Fruit fly (Drosophila melanogaster) whole organism, embryonic: ENCODE results near the gene CG10984.

Experiments used
- BEAF-32 ChIP-seq: fragments of 200-800 bp; sonication (Bioruptor generic); optimal IDR thresholded peaks from 3 replicates; lab custom pipeline; 2017; ENCODE audit warnings: missing biosample characterization, missing genetic modification characterization, mild to moderate bottlenecking, moderate library complexity, missing genetic modification reagents
- Bgb ChIP-seq: fragments of 200-800 bp; sonication (Bioruptor generic); IDR thresholded peaks from 2 replicates; pipeline ENCODE4 v1.3.6; 2022; ENCODE audit warnings: missing biosample characterization, missing genetic modification characterization; ENCODE audit not compliant: partially characterized antibody
- CG1024 ChIP-seq: fragments of 200-800 bp; sonication (Bioruptor generic); IDR thresholded peaks from 2 replicates; pipeline ENCODE4 v1.3.6; 2022; ENCODE audit warnings: missing biosample characterization, missing genetic modification characterization
- CG14860 ChIP-seq: fragments of 200-800 bp; sonication (Bioruptor generic); IDR thresholded peaks from 3 replicates; pipeline ENCODE4 v1.3.6; 2022; ENCODE audit warnings: missing biosample characterization, missing genetic modification characterization; ENCODE audit not compliant: partially characterized antibody
- CG15011 ChIP-seq: fragments of 200-800 bp; sonication (Bioruptor generic); optimal IDR thresholded peaks from 3 replicates; lab custom pipeline; 2018; ENCODE audit warnings: missing biosample characterization, mild to moderate bottlenecking, missing genetic modification characterization
- CG2129 ChIP-seq: fragments of 200-800 bp; sonication (Bioruptor generic); IDR thresholded peaks from 2 replicates; pipeline ENCODE4 v1.3.6; 2022; ENCODE audit warnings: missing biosample characterization, missing genetic modification characterization; ENCODE audit not compliant: partially characterized antibody
- CG30020 ChIP-seq: fragments of 200-800 bp; optimal IDR thresholded peaks from 2 replicates; lab custom pipeline; 2019; ENCODE audit warnings: missing biosample characterization, mild to moderate bottlenecking, missing genetic modification characterization, moderate library complexity
- CG34224 ChIP-seq: fragments of 200-800 bp; sonication (Bioruptor generic); IDR thresholded peaks from 3 replicates; pipeline ENCODE4 v1.3.6; 2022; ENCODE audit warnings: missing biosample characterization, missing genetic modification characterization; ENCODE audit not compliant: partially characterized antibody
- CG34376 ChIP-seq: fragments of 200-800 bp; sonication (Bioruptor generic); optimal IDR thresholded peaks from 2 replicates; lab custom pipeline; 2018; ENCODE audit warnings: missing biosample characterization, mild to moderate bottlenecking, missing genetic modification characterization
- CG42726 ChIP-seq: fragments of 200-800 bp; sonication (Bioruptor generic); IDR thresholded peaks from 2 replicates; pipeline ENCODE4 v1.3.6; 2022; ENCODE audit warnings: missing biosample characterization, missing genetic modification characterization; ENCODE audit not compliant: partially characterized antibody
- CG43689 ChIP-seq: fragments of 200-800 bp; sonication (Bioruptor generic); IDR thresholded peaks from 2 replicates; pipeline ENCODE4 v1.3.6; 2022; ENCODE audit warnings: missing biosample characterization, missing genetic modification characterization
- CG6791 ChIP-seq: fragments of 200-800 bp; sonication (Bioruptor generic); IDR thresholded peaks from 3 replicates; pipeline ENCODE4 v1.3.6; 2022; ENCODE audit warnings: missing biosample characterization, missing genetic modification characterization; ENCODE audit not compliant: partially characterized antibody
- CG7928 ChIP-seq: fragments of 200-800 bp; sonication (Bioruptor generic); optimal IDR thresholded peaks from 2 replicates; lab custom pipeline; 2017; ENCODE audit warnings: missing biosample characterization, mild to moderate bottlenecking, missing genetic modification characterization
- CG7963 ChIP-seq: fragments of 200-800 bp; sonication (Bioruptor generic); IDR thresholded peaks from 3 replicates; pipeline ENCODE4 v1.3.6; 2022; ENCODE audit warnings: missing biosample characterization, missing genetic modification characterization; ENCODE audit not compliant: partially characterized antibody
- CG8281 ChIP-seq: fragments of 200-800 bp; sonication (Bioruptor generic); optimal IDR thresholded peaks from 2 replicates; lab custom pipeline; 2018; ENCODE audit warnings: missing biosample characterization, mild to moderate bottlenecking, missing genetic modification characterization, moderate library complexity
- CG8924 ChIP-seq: fragments of 200-800 bp; optimal IDR thresholded peaks from 3 replicates; lab custom pipeline; 2019; ENCODE audit warnings: missing biosample characterization, mild to moderate bottlenecking, missing genetic modification characterization, moderate library complexity
- Deaf1 ChIP-seq: fragments of 200-800 bp; optimal IDR thresholded peaks from 3 replicates; lab custom pipeline; 2019; ENCODE audit warnings: missing biosample characterization, mild to moderate bottlenecking, missing genetic modification characterization, moderate library complexity
- Dll ChIP-seq: fragments of 200-800 bp; sonication (Bioruptor generic); IDR thresholded peaks from 4 replicates; pipeline ENCODE4 v1.3.6; 2022; ENCODE audit warnings: missing biosample characterization, missing genetic modification characterization; ENCODE audit not compliant: partially characterized antibody
- Dref ChIP-seq: fragments of 200-800 bp; sonication (Bioruptor generic); IDR thresholded peaks from 2 replicates; pipeline ENCODE4 v1.3.6; 2022; ENCODE audit warnings: missing biosample characterization, missing genetic modification characterization
- E2f2 ChIP-seq: fragments of 200-800 bp; sonication (Bioruptor generic); IDR thresholded peaks from 2 replicates; pipeline ENCODE4 v1.3.6; 2022; ENCODE audit warnings: missing biosample characterization, missing genetic modification characterization
- GATAe ChIP-seq: fragments of 200-800 bp; sonication (Bioruptor generic); conservative IDR thresholded peaks from 2 replicates; pipeline ENCODE4 v1.3.6; 2022; ENCODE audit warnings: missing biosample characterization, missing genetic modification characterization
- HLH4C ChIP-seq: fragments of 200-800 bp; sonication (Bioruptor generic); IDR thresholded peaks from 3 replicates; pipeline ENCODE4 v1.3.6; 2022; ENCODE audit warnings: missing biosample characterization, missing genetic modification characterization; ENCODE audit not compliant: partially characterized antibody
- Hand ChIP-seq: fragments of 200-800 bp; sonication (Bioruptor generic); optimal IDR thresholded peaks from 2 replicates; lab custom pipeline; 2017; ENCODE audit warnings: mild to moderate bottlenecking, missing biosample characterization, missing genetic modification reagents, missing genetic modification characterization
- MBD-R2 ChIP-seq: fragments of 200-800 bp; sonication (Bioruptor generic); IDR thresholded peaks from 2 replicates; pipeline ENCODE4 v1.3.6; 2022; ENCODE audit warnings: missing biosample characterization, missing genetic modification characterization
- MESR4 ChIP-seq: fragments of 200-800 bp; sonication (Bioruptor generic); optimal IDR thresholded peaks from 2 replicates; lab custom pipeline; 2018; ENCODE audit warnings: missing biosample characterization, mild to moderate bottlenecking, missing genetic modification characterization, moderate library complexity
- Opbp ChIP-seq: fragments of 200-800 bp; sonication (Bioruptor generic); IDR thresholded peaks from 3 replicates; pipeline ENCODE4 v1.3.6; 2022; ENCODE audit warnings: missing biosample characterization, missing genetic modification characterization; ENCODE audit not compliant: partially characterized antibody
- Side ChIP-seq: fragments of 200-800 bp; sonication (Bioruptor generic); optimal IDR thresholded peaks from 2 replicates; lab custom pipeline; 2016; ENCODE audit warnings: missing biosample characterization, missing genetic modification characterization
- Xrp1 ChIP-seq: fragments of 200-800 bp; sonication (Bioruptor generic); IDR thresholded peaks from 2 replicates; pipeline ENCODE4 v1.3.6; 2022; ENCODE audit warnings: missing biosample characterization, missing genetic modification characterization
- YL-1 ChIP-seq: fragments of 200-800 bp; sonication (Bioruptor generic); optimal IDR thresholded peaks from 3 replicates; lab custom pipeline; 2017; ENCODE audit warnings: missing biosample characterization, mild to moderate bottlenecking, missing genetic modification characterization
- amos ChIP-seq: fragments of 200-800 bp; sonication (Bioruptor generic); IDR thresholded peaks from 2 replicates; pipeline ENCODE4 v1.3.6; 2022; ENCODE audit warnings: missing biosample characterization, missing genetic modification characterization; ENCODE audit not compliant: partially characterized antibody
- ato ChIP-seq: fragments of 200-800 bp; sonication (Bioruptor generic); IDR thresholded peaks from 2 replicates; pipeline ENCODE4 v1.3.6; 2022; ENCODE audit warnings: missing biosample characterization, missing genetic modification characterization; ENCODE audit not compliant: partially characterized antibody
- bbx ChIP-seq: fragments of 200-800 bp; sonication (Bioruptor generic); IDR thresholded peaks from 2 replicates; pipeline ENCODE4 v1.3.6; 2022; ENCODE audit warnings: missing biosample characterization, missing genetic modification characterization; ENCODE audit not compliant: partially characterized antibody
- chinmo ChIP-seq: fragments of 200-800 bp; sonication (Bioruptor generic); IDR thresholded peaks from 4 replicates; pipeline ENCODE4 v1.3.6; 2022; ENCODE audit warnings: missing biosample characterization, missing genetic modification characterization; ENCODE audit not compliant: partially characterized antibody
- crp ChIP-seq, 2 experiments: fragments of 200-800 bp; sonication (Bioruptor generic); optimal IDR thresholded peaks; 2 replicates in 1 of 2; 3 replicates in 1 of 2; lab custom pipeline; 2017; ENCODE audit warnings: missing biosample characterization in 2 of 2, missing genetic modification characterization in 2 of 2, mild to moderate bottlenecking in 1 of 2, moderate library complexity in 1 of 2
- grn ChIP-seq: fragments of 200-800 bp; sonication (Bioruptor generic); optimal IDR thresholded peaks from 3 replicates; lab custom pipeline; 2017; ENCODE audit warnings: missing biosample characterization, missing genetic modification characterization
- hb ChIP-seq: fragments of 200-800 bp; sonication (Bioruptor generic); IDR thresholded peaks from 3 replicates; pipeline ENCODE4 v1.3.6; 2022; ENCODE audit warnings: missing biosample characterization, missing genetic modification characterization; ENCODE audit not compliant: partially characterized antibody
- hbn ChIP-seq: fragments of 200-800 bp; sonication (Bioruptor generic); IDR thresholded peaks from 2 replicates; pipeline ENCODE4 v1.3.6; 2022; ENCODE audit warnings: missing biosample characterization, missing genetic modification characterization; ENCODE audit not compliant: partially characterized antibody
- kay ChIP-seq: fragments of 200-800 bp; sonication (Bioruptor generic); optimal IDR thresholded peaks from 2 replicates; lab custom pipeline; 2016; ENCODE audit warnings: missing biosample characterization, missing genetic modification characterization
- mirr ChIP-seq: fragments of 200-800 bp; sonication (Bioruptor generic); optimal IDR thresholded peaks from 3 replicates; lab custom pipeline; 2018; ENCODE audit warnings: missing biosample characterization, mild to moderate bottlenecking, missing genetic modification characterization
- mld ChIP-seq: fragments of 200-800 bp; sonication (Bioruptor generic); IDR thresholded peaks from 3 replicates; pipeline ENCODE4 v1.3.6; 2022; ENCODE audit warnings: missing biosample characterization, missing genetic modification characterization; ENCODE audit not compliant: partially characterized antibody
- pzg ChIP-seq: fragments of 200-800 bp; sonication (Bioruptor generic); optimal IDR thresholded peaks from 3 replicates; lab custom pipeline; 2018; ENCODE audit warnings: missing biosample characterization, mild to moderate bottlenecking, missing genetic modification characterization, moderate library complexity
- stwl ChIP-seq: fragments of 200-800 bp; sonication (Bioruptor generic); optimal IDR thresholded peaks from 3 replicates; lab custom pipeline; 2018; ENCODE audit warnings: missing biosample characterization, mild to moderate bottlenecking, missing genetic modification characterization, moderate library complexity
- tna ChIP-seq: fragments of 200-800 bp; sonication (Bioruptor generic); IDR thresholded peaks from 2 replicates; pipeline ENCODE4 v1.3.6; 2022; ENCODE audit warnings: missing biosample characterization, missing genetic modification characterization; ENCODE audit not compliant: partially characterized antibody
- zen2 ChIP-seq: fragments of 200-800 bp; sonication (Bioruptor generic); IDR thresholded peaks from 3 replicates; pipeline ENCODE4 v1.3.6; 2022; ENCODE audit warnings: missing biosample characterization, missing genetic modification characterization; ENCODE audit not compliant: partially characterized antibody

The CG10984 gene

dm6 chr3L:12772740-12773686 lies 23.1 kb downstream of the CG10984 start, which contains the start of gene Hip1 (continued):
- peak; percentile 90 for TF ChIP-seq bbx (GFP tag; lab: Robert Waterston, UW)
- peak; percentile 34 for TF ChIP-seq CG30020 (tag; lab: Kevin White, UChicago)
- TF ChIP-seq Side (GFP tag; lab: Kevin White, UChicago), result peak; percentile 14
- peak; percentile 70 for TF ChIP-seq pzg (GFP tag; lab: Kevin White, UChicago)
- no peak for TF ChIP-seq CG1024 (GFP tag; lab: Robert Waterston, UW)
- peak; percentile 84 for TF ChIP-seq tna (GFP tag; lab: Robert Waterston, UW)
- TF ChIP-seq Deaf1 (tag; lab: Kevin White, UChicago), result peak; percentile 95
- peak; percentile 92 for TF ChIP-seq Dref (GFP tag; lab: Robert Waterston, UW)
- TF ChIP-seq amos (GFP tag; lab: Robert Waterston, UW), result peak; percentile 94; the same call in 1 of the 2 replicates
- TF ChIP-seq CG7928 (GFP tag; lab: Kevin White, UChicago), result no peak
- peak; percentile 88 for TF ChIP-seq CG8924
- TF ChIP-seq Bgb (GFP tag; lab: Robert Waterston, UW), result peak; percentile 93
- peak; percentile 81 for TF ChIP-seq mld (GFP tag; lab: Robert Waterston, UW)
- TF ChIP-seq ato (GFP tag; lab: Robert Waterston, UW), result peak; percentile 78
- TF ChIP-seq chinmo (GFP tag; lab: Robert Waterston, UW), result peak; percentile 91; the same call in 3 of the 4 replicates
- no peak for TF ChIP-seq CG15011 (GFP tag; lab: Kevin White, UChicago)
- peak in 1 of 2 experiments; percentile 7 for TF ChIP-seq crp (GFP tag; optimal IDR thresholded peaks at IDR 0.05; lab: Kevin White, UChicago)
- TF ChIP-seq GATAe (GFP tag; lab: Robert Waterston, UW), result peak; percentile 84
- TF ChIP-seq Xrp1, result 0 out of 2 replicates have a peak, but pooled peaks have one; percentile 7
- peak; percentile 61 for TF ChIP-seq CG2129 (GFP tag; lab: Robert Waterston, UW)
- peak; percentile 96 for TF ChIP-seq mirr (GFP tag; lab: Kevin White, UChicago)
- peak; percentile 84 for TF ChIP-seq CG42726 (GFP tag; lab: Robert Waterston, UW)
- peak; percentile 64 for TF ChIP-seq MBD-R2
- peak; percentile 78 for TF ChIP-seq CG14860
- TF ChIP-seq zen2 (GFP tag; lab: Robert Waterston, UW), result peak; percentile 82
- TF ChIP-seq CG34224 (GFP tag; lab: Robert Waterston, UW), result peak; percentile 92
- peak; percentile 70; the same call in 2 of the 3 replicates for TF ChIP-seq CG7963
- no peak for TF ChIP-seq Hand (GFP tag; lab: Kevin White, UChicago)
- peak; percentile 79 for TF ChIP-seq HLH4C (GFP tag; lab: Robert Waterston, UW)
- peak; percentile 73 for TF ChIP-seq CG8281 (tag; lab: Kevin White, UChicago)
- peak; percentile 93 for TF ChIP-seq kay (GFP tag; lab: Kevin White, UChicago)
- peak; percentile 0 for TF ChIP-seq YL-1 (GFP tag; lab: Kevin White, UChicago)
- TF ChIP-seq E2f2 (GFP tag; lab: Robert Waterston, UW), result peak; percentile 96
- peak; percentile 89 for TF ChIP-seq CG6791 (GFP tag; lab: Robert Waterston, UW)
- peak; percentile 87 for TF ChIP-seq Opbp (GFP tag; lab: Robert Waterston, UW)
- peak; percentile 50 for TF ChIP-seq MESR4 (GFP tag; lab: Kevin White, UChicago)
- peak; percentile 81 for TF ChIP-seq hbn (GFP tag; lab: Robert Waterston, UW)
- TF ChIP-seq CG34376 (GFP tag; lab: Kevin White, UChicago), result peak; percentile 48
- no peak for TF ChIP-seq CG43689 (GFP tag; lab: Robert Waterston, UW)
- TF ChIP-seq stwl (tag; lab: Kevin White, UChicago), result peak; percentile 65
- TF ChIP-seq hb (GFP tag; lab: Robert Waterston, UW), result peak; percentile 66; the same call in 1 of the 3 replicates
- peak; percentile 88 for TF ChIP-seq Dll (GFP tag; lab: Robert Waterston, UW)
- TF ChIP-seq BEAF-32 (GFP tag; lab: Kevin White, UChicago), result peak; percentile 86
- peak; percentile 21 for TF ChIP-seq grn (GFP tag; lab: Kevin White, UChicago)
